Fruit fly (Drosophila melanogaster) ovary, adult (tissue): ENCODE measurements around the gene CG42579.
"Not testable (repeated sequence)": the region's sequence is repeated elsewhere in the genome, so short reads cannot be mapped to it uniquely, and the experiment has no call there.

Experiments
- CG17801 ChIP-seq: fragments of 200-800 bp; optimal IDR thresholded peaks from 2 replicates; lab custom pipeline; 2019; ENCODE audit warnings: missing biosample characterization, mild to moderate bottlenecking, missing genetic modification characterization, moderate library complexity; ENCODE audit not compliant: partially characterized antibody

CG42579 gene

dm6 chrX:20573982-20574381 lies 46.6 kb downstream of the CG42579 start, which contains the start of gene CG42580:
Gene CG42580, plus strand, starts transcription at chrX:20574282.
- not testable (repeated sequence) for TF ChIP-seq CG17801 (GFP tag; lab: Kevin White, UChicago)
